Worm (Caenorhabditis elegans) whole organism, L3 larva: ENCODE measurements around the gene F20D1.3.

Experiments
- R02D3.7 ChIP-seq: fragments of 150-350 bp; optimal IDR thresholded peaks from 2 replicates; lab custom pipeline; 2014; ENCODE audit warnings: missing biosample characterization, missing genetic modification characterization
- ceh-28 ChIP-seq: fragments of 150-350 bp; optimal IDR thresholded peaks from 2 replicates; lab custom pipeline; 2014; ENCODE audit warnings: missing biosample characterization, missing genetic modification reagents, missing genetic modification characterization
- ceh-82 ChIP-seq: fragments of 150-350 bp; optimal IDR thresholded peaks from 2 replicates; lab custom pipeline; 2014; ENCODE audit warnings: missing biosample characterization, missing genetic modification characterization
- egl-27 ChIP-seq: sonication (generic microtip); optimal IDR thresholded peaks from 4 replicates; lab custom pipeline; 2017; ENCODE audit warnings: missing biosample characterization, missing genetic modification reagents, missing genetic modification characterization
- eor-1 ChIP-seq, 2 experiments: fragments of 150-350 bp; optimal IDR thresholded peaks; 2 replicates each; lab custom pipeline; 2014 to 2018; ENCODE audit warnings: missing biosample characterization in 2 of 2, missing genetic modification characterization in 2 of 2
- fkh-2 ChIP-seq: fragments of 150-350 bp; optimal IDR thresholded peaks from 2 replicates; lab custom pipeline; 2014; ENCODE audit warnings: missing biosample characterization, missing genetic modification reagents, missing genetic modification characterization
- mdl-1 ChIP-seq: fragments of 150-350 bp; optimal IDR thresholded peaks from 2 replicates; lab custom pipeline; 2014; ENCODE audit warnings: missing biosample characterization, missing genetic modification characterization
- nhr-12 ChIP-seq: fragments of 150-350 bp; optimal IDR thresholded peaks from 2 replicates; lab custom pipeline; 2014; ENCODE audit warnings: missing biosample characterization, missing genetic modification characterization
- skn-1 ChIP-seq: fragments of 150-350 bp; optimal IDR thresholded peaks from 2 replicates; lab custom pipeline; 2014; ENCODE audit warnings: missing biosample characterization, missing genetic modification characterization
- snpc-4 ChIP-seq: fragments of 150-350 bp; optimal IDR thresholded peaks from 2 replicates; lab custom pipeline; 2014; ENCODE audit warnings: missing biosample characterization, missing genetic modification characterization
- tbx-2 ChIP-seq: sonication (generic microtip); optimal IDR thresholded peaks from 2 replicates; lab custom pipeline; 2016; ENCODE audit warnings: mild to moderate bottlenecking, missing genetic modification characterization, missing compliant biosample characterization
- unc-62 ChIP-seq: fragments of 150-350 bp; sonication (generic microtip); optimal IDR thresholded peaks from 4 replicates; lab custom pipeline; 2014; ENCODE audit warnings: missing biosample characterization, missing genetic modification reagents, missing genetic modification characterization
- ztf-4 ChIP-seq: fragments of 150-350 bp; optimal IDR thresholded peaks from 2 replicates; lab custom pipeline; 2014; ENCODE audit warnings: missing biosample characterization, missing genetic modification characterization

DNA sequence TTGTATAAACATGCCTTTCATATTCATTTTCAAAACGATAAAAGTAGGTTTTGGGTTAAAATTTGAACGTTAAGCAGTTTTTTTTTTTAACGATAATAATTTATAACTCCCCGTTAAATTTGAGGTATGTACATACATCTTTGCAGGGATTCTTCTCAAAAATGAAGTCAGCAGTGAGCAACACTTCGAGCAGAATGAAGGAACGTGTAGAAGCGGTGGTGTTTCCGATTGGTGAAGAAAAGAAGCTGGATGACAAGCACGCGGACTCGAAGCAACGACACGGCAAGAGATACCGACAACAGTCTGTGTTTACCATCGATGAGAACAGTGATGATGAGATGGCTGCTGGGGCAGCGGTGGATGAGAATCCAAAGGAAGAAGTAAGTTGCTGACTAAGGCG is 2.8 kb upstream of the F20D1.3 start:
- no peak for TF ChIP-seq nhr-12 (tag; lab: Kevin White, UChicago)
- no peak for TF ChIP-seq R02D3.7 (tag; lab: Kevin White, UChicago)
- TF ChIP-seq ceh-28 (tag; lab: Kevin White, UChicago), result no peak
- no peak for TF ChIP-seq ztf-4 (tag; lab: Kevin White, UChicago)
- TF ChIP-seq ceh-82 (tag; lab: Kevin White, UChicago), result no peak
- TF ChIP-seq skn-1 (tag; lab: Kevin White, UChicago), result no peak
- TF ChIP-seq fkh-2 (tag; lab: Kevin White, UChicago), result no peak
- TF ChIP-seq unc-62 (GFP tag; lab: Kevin White, UChicago), result no peak
- no peak for TF ChIP-seq eor-1 (tag; optimal IDR thresholded peaks at IDR 0.05; lab: Kevin White, UChicago)
- TF ChIP-seq tbx-2 (tag; lab: Kevin White, UChicago), result no peak
- no peak for TF ChIP-seq egl-27 (tag; lab: Kevin White, UChicago)
- TF ChIP-seq mdl-1 (tag; lab: Kevin White, UChicago), result no peak
- TF ChIP-seq snpc-4 (tag; lab: Kevin White, UChicago), result no peak
